Fruit fly (Drosophila melanogaster) whole organism, adult: Measurements from ENCODE around the gene grk.
A peak's percentile ranks its signal among the peaks of the same experiment; 100 is the strongest.

Experiments used
- CG11617 ChIP-seq: fragments of 200-800 bp; sonication (Bioruptor generic); optimal IDR thresholded peaks from 2 replicates; lab custom pipeline; 2017; ENCODE audit warnings: mild to moderate bottlenecking, missing biosample characterization, missing genetic modification reagents, missing genetic modification characterization
- CG12768 ChIP-seq: fragments of 200-800 bp; sonication (Bioruptor generic); optimal IDR thresholded peaks from 2 replicates; lab custom pipeline; 2017; ENCODE audit warnings: missing biosample characterization, missing genetic modification characterization, mild to moderate bottlenecking, moderate library complexity, missing genetic modification reagents
- CG14711 ChIP-seq: fragments of 200-800 bp; sonication (Bioruptor generic); optimal IDR thresholded peaks from 2 replicates; lab custom pipeline; 2018; ENCODE audit warnings: missing biosample characterization, mild to moderate bottlenecking, missing genetic modification characterization, moderate library complexity
- CG1620 ChIP-seq: fragments of 200-800 bp; sonication (Bioruptor generic); optimal IDR thresholded peaks from 2 replicates; lab custom pipeline; 2016; ENCODE audit warnings: missing biosample characterization, missing genetic modification characterization
- CG33017 ChIP-seq: fragments of 200-800 bp; sonication (Bioruptor generic); optimal IDR thresholded peaks from 2 replicates; lab custom pipeline; 2018; ENCODE audit warnings: missing biosample characterization, mild to moderate bottlenecking, missing genetic modification characterization, moderate library complexity
- CG5204 ChIP-seq: fragments of 200-800 bp; sonication (Bioruptor generic); optimal IDR thresholded peaks from 2 replicates; lab custom pipeline; 2016; ENCODE audit warnings: missing biosample characterization, missing genetic modification characterization
- CG7045 ChIP-seq: fragments of 200-800 bp; sonication (Bioruptor generic); optimal IDR thresholded peaks from 2 replicates; lab custom pipeline; 2017; ENCODE audit warnings: missing biosample characterization, mild to moderate bottlenecking, missing genetic modification characterization
- CG7101 ChIP-seq: fragments of 200-800 bp; sonication (Bioruptor generic); optimal IDR thresholded peaks from 2 replicates; lab custom pipeline; 2018; ENCODE audit warnings: missing biosample characterization, mild to moderate bottlenecking, missing genetic modification characterization, moderate library complexity
- Clk ChIP-seq: fragments of 200-800 bp; sonication (Bioruptor generic); optimal IDR thresholded peaks from 2 replicates; lab custom pipeline; 2017; ENCODE audit warnings: missing biosample characterization, missing genetic modification characterization
- Crg-1 ChIP-seq: fragments of 200-800 bp; sonication (Bioruptor generic); optimal IDR thresholded peaks from 2 replicates; lab custom pipeline; 2016; ENCODE audit warnings: missing biosample characterization, missing genetic modification characterization
- Mnt ChIP-seq: fragments of 200-800 bp; sonication (Bioruptor generic); optimal IDR thresholded peaks from 2 replicates; lab custom pipeline; 2016; ENCODE audit warnings: missing biosample characterization, mild to moderate bottlenecking, missing genetic modification characterization
- bab1 ChIP-seq: fragments of 200-800 bp; sonication (Bioruptor generic); optimal IDR thresholded peaks from 3 replicates; lab custom pipeline; 2019; ENCODE audit warnings: missing biosample characterization, mild to moderate bottlenecking, missing genetic modification characterization, moderate library complexity
- cic ChIP-seq: fragments of 200-800 bp; sonication (Bioruptor generic); optimal IDR thresholded peaks from 2 replicates; lab custom pipeline; 2017; ENCODE audit warnings: missing biosample characterization, mild to moderate bottlenecking, missing genetic modification characterization, moderate library complexity
- cnc ChIP-seq, 2 experiments: fragments of >200 bp; optimal IDR thresholded peaks; 2 replicates each; lab custom pipeline; 2017
- kay ChIP-seq: fragments of 200-800 bp; sonication (Bioruptor generic); peaks from one replicate; lab custom pipeline; 2016; ENCODE audit warnings: missing biosample characterization, missing genetic modification characterization, borderline replicate concordance
- ovo ChIP-seq: fragments of 200-800 bp; sonication (Bioruptor generic); optimal IDR thresholded peaks from 2 replicates; lab custom pipeline; 2016; ENCODE audit warnings: missing biosample characterization, missing genetic modification characterization
- pad ChIP-seq: fragments of 200-800 bp; sonication (Bioruptor generic); optimal IDR thresholded peaks from 3 replicates; lab custom pipeline; 2017; ENCODE audit warnings: missing biosample characterization, missing genetic modification characterization, mild to moderate bottlenecking, moderate library complexity, missing genetic modification reagents
- tj ChIP-seq: fragments of 200-800 bp; sonication (Bioruptor generic); optimal IDR thresholded peaks from 3 replicates; lab custom pipeline; 2017; ENCODE audit warnings: missing biosample characterization, mild to moderate bottlenecking, missing genetic modification characterization, moderate library complexity
- toe ChIP-seq: fragments of 200-800 bp; sonication (Bioruptor generic); optimal IDR thresholded peaks from 2 replicates; lab custom pipeline; 2016; ENCODE audit warnings: missing biosample characterization, missing genetic modification characterization

grk gene

DNA sequence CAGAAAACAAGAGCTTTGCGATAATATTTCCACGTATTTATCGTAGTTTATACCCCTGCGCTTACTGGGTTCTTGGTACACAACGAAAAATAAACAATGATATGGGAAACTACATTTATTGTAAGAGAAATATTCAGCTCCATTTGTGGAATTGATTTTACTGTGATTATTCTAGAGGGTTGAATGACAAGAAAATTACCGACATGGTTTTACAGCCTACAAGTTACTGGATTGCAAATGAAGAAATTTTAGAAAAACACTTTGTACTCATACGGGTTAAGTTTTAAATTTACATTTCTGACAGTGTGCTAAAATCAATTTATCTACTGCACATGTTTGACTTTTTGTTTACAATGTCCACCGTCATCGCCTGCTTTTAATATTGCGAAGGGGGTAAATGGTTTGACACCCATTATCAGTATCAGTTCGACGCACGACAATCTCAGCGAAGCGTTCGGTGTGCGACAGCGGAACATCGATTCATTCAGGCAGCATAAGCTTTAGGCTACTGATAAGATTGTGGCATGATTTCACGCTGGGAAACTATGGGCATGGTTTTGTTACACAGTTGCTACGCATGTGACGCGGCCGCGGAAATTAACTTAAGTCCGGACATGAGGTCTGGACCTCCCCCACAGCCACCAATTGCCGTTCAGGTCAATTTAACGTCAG is 28.5 kb upstream of the grk start:
- TF ChIP-seq ovo (GFP tag; lab: Kevin White, UChicago) (no peak), CG7101 (tag; lab: Kevin White, UChicago) (peak; percentile 18), CG11617 (GFP tag; lab: Kevin White, UChicago) (peak; percentile 4), pad (no peak), CG5204 (no peak), CG1620 (no peak), Mnt (GFP tag; lab: Kevin White, UChicago) (peak; percentile 32), bab1 (GFP tag; lab: Kevin White, UChicago) (no peak), Clk (GFP tag; lab: Kevin White, UChicago) (no peak)

DNA sequence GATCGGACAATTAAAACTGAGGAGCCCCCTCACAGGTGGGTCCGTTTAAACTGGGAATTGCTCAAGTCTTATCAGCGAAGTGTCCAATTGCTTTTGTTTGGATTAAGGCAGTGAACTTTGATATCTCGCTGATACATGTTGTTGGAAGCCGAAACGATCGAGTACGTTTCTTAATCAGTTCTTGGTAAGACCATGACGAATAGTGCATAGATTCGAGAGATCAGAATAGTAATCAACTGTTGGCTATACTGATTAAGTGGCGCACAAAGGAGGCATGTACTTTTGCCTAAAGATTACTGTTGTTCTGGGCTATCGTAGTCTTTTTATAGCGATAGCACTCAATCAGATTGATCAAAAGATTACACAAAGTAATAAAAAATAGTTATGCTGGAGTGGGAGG is 18.1 kb upstream of the grk start:
- TF ChIP-seq kay (GFP tag; lab: Kevin White, UChicago), result peak; percentile 83
- peak; percentile 41 for TF ChIP-seq cic (GFP tag; lab: Kevin White, UChicago)
- TF ChIP-seq ovo (GFP tag; lab: Kevin White, UChicago), result no peak
- no peak for TF ChIP-seq CG1620
- no peak for TF ChIP-seq pad
- no peak for TF ChIP-seq Crg-1

dm6 chr2L:8449358-8449757 is 16.0 kb upstream of the grk start, which contains the start of gene Aasdh:
TSS of gene Aasdh (minus strand) at chr2L:8449576.
- no peak for TF ChIP-seq CG7045
- TF ChIP-seq cic (GFP tag; lab: Kevin White, UChicago), result no peak
- TF ChIP-seq pad, result no peak
- TF ChIP-seq CG5204, result no peak
- TF ChIP-seq tj (GFP tag; lab: Kevin White, UChicago), result no peak
- no peak for TF ChIP-seq CG11617 (GFP tag; lab: Kevin White, UChicago)
- no peak for TF ChIP-seq kay (GFP tag; lab: Kevin White, UChicago)
- TF ChIP-seq CG33017 (tag; lab: Kevin White, UChicago), result no peak
- no peak for TF ChIP-seq CG12768
- TF ChIP-seq CG7101 (tag; lab: Kevin White, UChicago), result no peak

DNA sequence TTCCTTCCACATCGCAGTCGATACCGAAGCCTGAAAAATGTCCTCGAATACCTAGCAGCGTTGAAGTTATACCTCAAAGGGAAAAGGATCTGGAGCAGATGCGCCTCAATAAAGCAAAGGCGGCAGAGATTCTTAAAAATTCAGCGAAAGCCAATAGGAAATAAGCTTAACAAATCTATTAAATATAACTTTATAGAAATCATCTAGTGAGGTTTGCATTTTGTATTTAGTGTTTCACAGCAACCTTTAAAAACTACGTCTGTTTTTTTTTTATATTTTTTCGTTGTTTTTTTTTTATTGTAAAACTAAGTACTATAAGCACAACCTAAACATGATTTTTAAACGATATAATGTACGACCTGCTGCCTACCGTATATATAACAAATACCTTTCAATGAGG is 8.7 kb upstream of the grk start, which contains the start of gene CG31897:
CG31897 (plus strand) TSS at position 301 of the 400 bp plus-strand sequence.
- TF ChIP-seq cnc (optimal IDR thresholded peaks at IDR 0.05; lab: Kevin White, UChicago) (no peak), cic (GFP tag; lab: Kevin White, UChicago) (no peak), kay (GFP tag; lab: Kevin White, UChicago) (no peak), pad (no peak), CG33017 (tag; lab: Kevin White, UChicago) (no peak), toe (GFP tag; lab: Kevin White, UChicago) (no peak), bab1 (GFP tag; lab: Kevin White, UChicago) (no peak), tj (GFP tag; lab: Kevin White, UChicago) (no peak), Clk (GFP tag; lab: Kevin White, UChicago) (no peak), CG5204 (no peak), Crg-1 (no peak), Mnt (GFP tag; lab: Kevin White, UChicago) (no peak), CG7045 (no peak), CG1620 (no peak), CG7101 (tag; lab: Kevin White, UChicago) (no peak), CG12768 (no peak)

DNA sequence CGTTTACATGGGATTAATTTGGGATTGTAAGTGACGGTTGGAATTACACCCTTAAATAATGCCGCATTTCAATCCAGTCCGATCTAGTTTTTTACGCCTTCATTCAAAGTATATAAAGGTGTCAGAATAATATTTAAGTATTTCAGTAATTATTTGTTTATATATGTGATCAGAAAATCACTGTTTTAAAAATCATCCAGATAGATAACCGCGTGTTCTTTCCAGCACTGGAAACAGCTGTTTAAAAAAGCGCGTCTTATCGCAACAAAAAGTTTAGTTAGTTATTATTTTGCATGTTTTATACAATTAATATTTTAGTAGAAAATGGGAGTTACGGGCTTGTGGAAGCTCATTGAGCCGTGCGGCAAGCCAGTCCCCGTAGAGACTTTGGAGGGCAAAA is 4.7 kb upstream of the grk start, which contains the start of gene mus201:
mus201 (plus strand) TSS at position 118 of the 400 bp plus-strand sequence.
- peak; percentile 31 for TF ChIP-seq bab1 (GFP tag; lab: Kevin White, UChicago)
- TF ChIP-seq CG7101 (tag; lab: Kevin White, UChicago), result no peak
- peak; percentile 10 for TF ChIP-seq pad
- TF ChIP-seq Crg-1, result no peak
- TF ChIP-seq cnc (optimal IDR thresholded peaks at IDR 0.05; lab: Kevin White, UChicago), result no peak
- peak; percentile 16 for TF ChIP-seq CG14711 (tag; lab: Kevin White, UChicago)
- peak; percentile 42 for TF ChIP-seq CG1620
- peak; percentile 94 for TF ChIP-seq kay (GFP tag; lab: Kevin White, UChicago)

DNA sequence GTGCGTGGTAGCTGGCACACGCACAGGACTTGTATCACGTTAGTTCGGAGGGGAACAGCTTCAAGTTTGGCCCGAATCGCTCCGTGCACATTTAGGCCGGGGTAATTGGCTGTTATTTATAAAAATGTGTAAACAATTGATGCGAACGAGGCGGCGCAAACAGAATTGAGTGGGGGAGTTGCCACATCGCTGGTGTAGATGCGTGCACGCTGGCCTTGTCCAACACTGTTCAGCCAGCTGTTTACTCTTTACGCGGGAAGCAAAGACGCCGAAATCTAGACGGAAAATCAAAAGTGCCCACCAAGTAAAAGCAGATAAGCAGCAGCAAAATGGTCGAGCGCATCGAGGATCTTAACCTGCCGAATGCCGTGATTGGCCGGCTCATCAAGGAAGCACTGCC is 3.8 kb upstream of the grk start, which contains the start of the genes D12 and Chrac-14:
D12 (minus strand) TSS at position 190 of the 400 bp plus-strand sequence.
Chrac-14 (plus strand) TSS at position 230 of the 400 bp plus-strand sequence.
- TF ChIP-seq kay (GFP tag; lab: Kevin White, UChicago), result no peak
- TF ChIP-seq Crg-1, result peak; percentile 23
- peak; percentile 65 for TF ChIP-seq Mnt (GFP tag; lab: Kevin White, UChicago)
- TF ChIP-seq tj (GFP tag; lab: Kevin White, UChicago), result no peak
- peak; percentile 10 for TF ChIP-seq pad
- no peak for TF ChIP-seq toe (GFP tag; lab: Kevin White, UChicago)
- no peak for TF ChIP-seq cic (GFP tag; lab: Kevin White, UChicago)
- peak; percentile 24 for TF ChIP-seq CG7101 (tag; lab: Kevin White, UChicago)
- peak; percentile 15 for TF ChIP-seq bab1 (GFP tag; lab: Kevin White, UChicago)
- peak; percentile 48 for TF ChIP-seq CG1620

- TF ChIP-seq Crg-1, result no peak
- no peak for TF ChIP-seq cic (GFP tag; lab: Kevin White, UChicago)
- TF ChIP-seq CG7101 (tag; lab: Kevin White, UChicago), result no peak
- TF ChIP-seq toe (GFP tag; lab: Kevin White, UChicago), result no peak
These were observed 1.3 kb downstream of the grk start for dm6 chr2L:8432130-8432529.
